ENCODE assay signal across 4 worm cellular contexts in genomic region chrIV:14576471-14576870, ce11.
TF ChIP-seq lines count a peak whose summit lies in the region.

No protein-coding gene starts in this region.

TF ChIP-seq in whole organism, L2 larva, 48 proteins besides CTCF, POLR2A, EP300 and RAD21 (continues in another document):
- no peak for TF ChIP-seq ceh-16 (tag; optimal IDR thresholded peaks at IDR 0.05; lab: Kevin White, UChicago)
- TF ChIP-seq skn-1 (tag; optimal IDR thresholded peaks at IDR 0.05; lab: Kevin White, UChicago), result no peak
- TF ChIP-seq nhr-10 (tag; optimal IDR thresholded peaks at IDR 0.05; lab: Kevin White, UChicago), result no peak
- TF ChIP-seq elt-1 (tag; optimal IDR thresholded peaks at IDR 0.05; lab: Kevin White, UChicago), result no peak
- no peak for TF ChIP-seq nhr-12 (tag; optimal IDR thresholded peaks at IDR 0.05; lab: Kevin White, UChicago)
- TF ChIP-seq egl-27 (tag; optimal IDR thresholded peaks at IDR 0.05; lab: Kevin White, UChicago), result no peak
- TF ChIP-seq nhr-21 (tag; optimal IDR thresholded peaks at IDR 0.05; lab: Kevin White, UChicago), result peak; percentile 4
- no peak for TF ChIP-seq nhr-6 (tag; optimal IDR thresholded peaks at IDR 0.05; lab: Kevin White, UChicago)
- no peak for TF ChIP-seq alr-1 (tag; optimal IDR thresholded peaks at IDR 0.05; lab: Kevin White, UChicago)
- TF ChIP-seq nhr-129 (tag; optimal IDR thresholded peaks at IDR 0.05; lab: Kevin White, UChicago), result peak; percentile 51
- TF ChIP-seq elt-3 (tag; optimal IDR thresholded peaks at IDR 0.05; lab: Kevin White, UChicago), result no peak
- TF ChIP-seq fos-1 (tag; optimal IDR thresholded peaks at IDR 0.05; lab: Kevin White, UChicago), result no peak
- peak; percentile 32 for TF ChIP-seq sma-3 (GFP tag; optimal IDR thresholded peaks at IDR 0.05; lab: Kevin White, UChicago)
- no peak for TF ChIP-seq sem-4 (tag; optimal IDR thresholded peaks at IDR 0.05; lab: Kevin White, UChicago)
- no peak for TF ChIP-seq lin-11 (tag; optimal IDR thresholded peaks at IDR 0.05; lab: Kevin White, UChicago)
- TF ChIP-seq ztf-4 (tag; optimal IDR thresholded peaks at IDR 0.05; lab: Kevin White, UChicago), result no peak
- TF ChIP-seq zag-1 (tag; optimal IDR thresholded peaks at IDR 0.05; lab: Kevin White, UChicago), result no peak
- no peak for TF ChIP-seq ceh-82 (tag; optimal IDR thresholded peaks at IDR 0.05; lab: Kevin White, UChicago)
- no peak for TF ChIP-seq ZK546.5 (tag; optimal IDR thresholded peaks at IDR 0.05; lab: Kevin White, UChicago)
- no peak for TF ChIP-seq unc-55 (GFP tag; optimal IDR thresholded peaks at IDR 0.05; lab: Kevin White, UChicago)
- no peak for TF ChIP-seq mdl-1 (tag; optimal IDR thresholded peaks at IDR 0.05; lab: Kevin White, UChicago)
- TF ChIP-seq F13H6.1 (tag; optimal IDR thresholded peaks at IDR 0.05; lab: Kevin White, UChicago), result no peak
- TF ChIP-seq nhr-11 (tag; optimal IDR thresholded peaks at IDR 0.05; lab: Kevin White, UChicago), result no peak
- TF ChIP-seq unc-62 (GFP tag; optimal IDR thresholded peaks at IDR 0.05; lab: Kevin White, UChicago), result no peak
- TF ChIP-seq lin-13 (GFP tag; optimal IDR thresholded peaks at IDR 0.05; lab: Kevin White, UChicago), result no peak

TF ChIP-seq in whole organism, L4 larva, 104 proteins besides CTCF, POLR2A, EP300 and RAD21 (continues in another document):
- TF ChIP-seq ztf-7 (tag; optimal IDR thresholded peaks at IDR 0.05; lab: Kevin White, UChicago), result peak; percentile 79
- no peak for TF ChIP-seq hlh-30 (tag; optimal IDR thresholded peaks at IDR 0.05; lab: Kevin White, UChicago; ENCODE audit: insufficient read depth)
- peak; percentile 99 for TF ChIP-seq aha-1 (tag; lab: Kevin White, UChicago)
- peak; percentile 29 for TF ChIP-seq T20F7.1 (GFP tag; optimal IDR thresholded peaks at IDR 0.05; lab: Kevin White, UChicago)
- TF ChIP-seq nhr-42 (GFP tag; IDR thresholded peaks at IDR 0.05; lab: Robert Waterston, UW), result no peak
- no peak for TF ChIP-seq hmg-1.1 (GFP tag; IDR thresholded peaks at IDR 0.05; lab: Robert Waterston, UW)
- TF ChIP-seq ceh-44 (GFP tag; IDR thresholded peaks at IDR 0.05; lab: Robert Waterston, UW), result peak; percentile 78
- no peak for TF ChIP-seq daf-19 (GFP tag; conservative IDR thresholded peaks at IDR 0.05; lab: Robert Waterston, UW)
- no peak for TF ChIP-seq nhr-102 (tag; optimal IDR thresholded peaks at IDR 0.05; lab: Kevin White, UChicago)
- TF ChIP-seq daf-12 (tag; optimal IDR thresholded peaks at IDR 0.05; lab: Kevin White, UChicago), result no peak
- TF ChIP-seq zfp-3 (GFP tag; conservative IDR thresholded peaks at IDR 0.05; lab: Robert Waterston, UW), result 0 out of 2 replicates have a peak, but pooled peaks have one; percentile 32
- TF ChIP-seq nhr-10 (tag; optimal IDR thresholded peaks at IDR 0.05; lab: Kevin White, UChicago), result no peak
- no peak for TF ChIP-seq pqm-1 (tag; optimal IDR thresholded peaks at IDR 0.05; lab: Kevin White, UChicago)
- no peak for TF ChIP-seq ces-1 (GFP tag; optimal IDR thresholded peaks at IDR 0.05; lab: Kevin White, UChicago)
- TF ChIP-seq lin-38 (GFP tag; IDR thresholded peaks at IDR 0.05; lab: Robert Waterston, UW), result no peak
- no peak for TF ChIP-seq dmd-8 (GFP tag; IDR thresholded peaks at IDR 0.05; lab: Robert Waterston, UW)
- TF ChIP-seq madf-5 (GFP tag; IDR thresholded peaks at IDR 0.05; lab: Robert Waterston, UW), result peak in 1 of 2 experiments; percentile 64; a peak in 1 of 4 replicates
- no peak for TF ChIP-seq hif-1 (tag; optimal IDR thresholded peaks at IDR 0.05; lab: Kevin White, UChicago)
- TF ChIP-seq ceh-28 (tag; optimal IDR thresholded peaks at IDR 0.05; lab: Kevin White, UChicago), result no peak
- no peak for TF ChIP-seq egl-43 (GFP tag; IDR thresholded peaks at IDR 0.05; lab: Robert Waterston, UW)
- TF ChIP-seq ceh-62 (tag; optimal IDR thresholded peaks at IDR 0.05; lab: Kevin White, UChicago), result no peak
- no peak for TF ChIP-seq F37D6.2 (tag; optimal IDR thresholded peaks at IDR 0.05; lab: Kevin White, UChicago)
- peak; percentile 73 for TF ChIP-seq mdt-29 (GFP tag; IDR thresholded peaks at IDR 0.05; lab: Robert Waterston, UW)
- TF ChIP-seq T26A8.4 (GFP tag; IDR thresholded peaks at IDR 0.05; lab: Robert Waterston, UW), result no peak
- TF ChIP-seq nhr-77 (tag; optimal IDR thresholded peaks at IDR 0.05; lab: Kevin White, UChicago), result no peak

TF ChIP-seq in whole organism, late embryonic, 69 proteins besides CTCF, POLR2A, EP300 and RAD21 (continues in another document):
- TF ChIP-seq npax-4 (tag; optimal IDR thresholded peaks at IDR 0.05; lab: Kevin White, UChicago), result peak; percentile 13
- no peak for TF ChIP-seq mec-3 (tag; optimal IDR thresholded peaks at IDR 0.05; lab: Kevin White, UChicago; ENCODE audit: borderline replicate concordance)
- no peak for TF ChIP-seq nhr-232 (tag; optimal IDR thresholded peaks at IDR 0.05; lab: Kevin White, UChicago)
- peak; percentile 47 for TF ChIP-seq sox-2 (GFP tag; IDR thresholded peaks at IDR 0.05; lab: Robert Waterston, UW)
- peak; percentile 3 for TF ChIP-seq hlh-15 (tag; optimal IDR thresholded peaks at IDR 0.05; lab: Kevin White, UChicago)
- TF ChIP-seq pqm-1 (tag; optimal IDR thresholded peaks at IDR 0.05; lab: Kevin White, UChicago), result no peak
- peak; percentile 21 for TF ChIP-seq hlh-13 (GFP tag; optimal IDR thresholded peaks at IDR 0.05; lab: Kevin White, UChicago)
- no peak for TF ChIP-seq ceh-24 (tag; optimal IDR thresholded peaks at IDR 0.05; lab: Kevin White, UChicago)
- no peak for TF ChIP-seq fax-1 (tag; optimal IDR thresholded peaks at IDR 0.05; lab: Kevin White, UChicago)
- peak; percentile 56 for TF ChIP-seq C38D4.7 (GFP tag; optimal IDR thresholded peaks at IDR 0.05; lab: Kevin White, UChicago)
- TF ChIP-seq pha-2 (tag; optimal IDR thresholded peaks at IDR 0.05; lab: Kevin White, UChicago), result peak; percentile 35
- TF ChIP-seq ref-2 (tag; optimal IDR thresholded peaks at IDR 0.05; lab: Kevin White, UChicago), result no peak
- peak; percentile 39 for TF ChIP-seq ceh-34 (tag; optimal IDR thresholded peaks at IDR 0.05; lab: Kevin White, UChicago)
- no peak for TF ChIP-seq hlh-6 (tag; optimal IDR thresholded peaks at IDR 0.05; lab: Kevin White, UChicago)
- peak; percentile 64 for TF ChIP-seq lin-11 (tag; optimal IDR thresholded peaks at IDR 0.05; lab: Kevin White, UChicago)
- peak; percentile 7 for TF ChIP-seq unc-86 (tag; optimal IDR thresholded peaks at IDR 0.05; lab: Kevin White, UChicago)
- TF ChIP-seq nfya-1 (tag; optimal IDR thresholded peaks at IDR 0.05; lab: Kevin White, UChicago), result peak; percentile 11
- peak; percentile 16 for TF ChIP-seq ceh-2 (tag; optimal IDR thresholded peaks at IDR 0.05; lab: Kevin White, UChicago)
- no peak for TF ChIP-seq pat-9 (tag; optimal IDR thresholded peaks at IDR 0.05; lab: Kevin White, UChicago)
- TF ChIP-seq elt-2 (tag; optimal IDR thresholded peaks at IDR 0.05; lab: Kevin White, UChicago), result peak; percentile 62
- peak; percentile 4 for TF ChIP-seq ceh-31 (tag; optimal IDR thresholded peaks at IDR 0.05; lab: Kevin White, UChicago)
- 0 out of 2 replicates have a peak, but pooled peaks have one; percentile 21 for TF ChIP-seq ceh-45 (GFP tag; IDR thresholded peaks at IDR 0.05; lab: Robert Waterston, UW)
- no peak for TF ChIP-seq C08G9.2 (tag; optimal IDR thresholded peaks at IDR 0.05; lab: Kevin White, UChicago)
- peak; percentile 41 for TF ChIP-seq ceh-19 (GFP tag; optimal IDR thresholded peaks at IDR 0.05; lab: Kevin White, UChicago)
- peak; percentile 49 for TF ChIP-seq ceh-6 (GFP tag; optimal IDR thresholded peaks at IDR 0.05; lab: Kevin White, UChicago)
- TF ChIP-seq pros-1 (tag; optimal IDR thresholded peaks at IDR 0.05; lab: Kevin White, UChicago), result no peak

TF ChIP-seq in whole organism, mixed stage, embryonic, 35 proteins besides CTCF, POLR2A, EP300 and RAD21:
- TF ChIP-seq ham-2 (GFP tag; optimal IDR thresholded peaks at IDR 0.05; lab: Kevin White, UChicago) (peak; percentile 71), bed-3 (GFP tag; optimal IDR thresholded peaks at IDR 0.05; lab: Kevin White, UChicago) (peak; percentile 22), lin-32 (GFP tag; optimal IDR thresholded peaks at IDR 0.05; lab: Kevin White, UChicago) (no peak), ceh-43 (GFP tag; optimal IDR thresholded peaks at IDR 0.05; lab: Kevin White, UChicago) (no peak), pha-4 (tag; optimal IDR thresholded peaks at IDR 0.05; lab: Kevin White, UChicago) (no peak), drap-1 (GFP tag; optimal IDR thresholded peaks at IDR 0.05; lab: Kevin White, UChicago) (no peak), cnd-1 (tag; optimal IDR thresholded peaks at IDR 0.05; lab: Kevin White, UChicago) (peak; percentile 71), zip-8 (tag; optimal IDR thresholded peaks at IDR 0.05; lab: Kevin White, UChicago) (no peak), unc-39 (tag; optimal IDR thresholded peaks at IDR 0.05; lab: Kevin White, UChicago) (no peak), flh-1 (GFP tag; optimal IDR thresholded peaks at IDR 0.05; lab: Kevin White, UChicago) (peak; percentile 16), unc-120 (tag; optimal IDR thresholded peaks at IDR 0.05; lab: Kevin White, UChicago; ENCODE audit: poor library complexity, severe bottlenecking) (no peak), ceh-83 (GFP tag; optimal IDR thresholded peaks at IDR 0.05; lab: Kevin White, UChicago) (peak; percentile 81), mls-2 (tag; optimal IDR thresholded peaks at IDR 0.05; lab: Kevin White, UChicago) (no peak), M03D4.4 (tag; optimal IDR thresholded peaks at IDR 0.05; lab: Kevin White, UChicago) (peak; percentile 63), nhr-237 (tag; optimal IDR thresholded peaks at IDR 0.05; lab: Kevin White, UChicago) (no peak)
